Fruit fly (Drosophila melanogaster): ENCODE results near the gene CG5860.

Gene CG5860

DNA sequence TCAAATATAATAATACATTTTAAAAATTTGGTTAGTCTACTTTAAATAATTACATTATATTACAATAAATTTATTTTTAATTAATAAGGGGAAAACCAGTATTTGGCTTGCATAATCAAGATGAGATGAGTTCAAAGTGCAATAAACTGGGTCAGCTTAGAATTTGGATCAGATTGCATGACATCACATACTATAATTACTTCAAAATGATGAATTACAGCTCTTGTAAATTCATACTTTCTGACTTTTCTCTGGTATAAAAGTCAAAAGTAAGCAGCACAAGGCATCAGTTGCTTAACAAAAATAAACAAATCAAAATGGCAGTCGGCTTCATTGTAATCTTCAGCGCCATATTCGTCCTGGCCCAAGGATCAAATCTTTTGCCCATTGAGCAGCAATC is 7.7 kb downstream of the CG5860 start, which contains the start of gene CG33333 (continued):
- no peak for TF ChIP-seq D19B (GFP tag; optimal IDR thresholded peaks at IDR 0.05)
- TF ChIP-seq lov (optimal IDR thresholded peaks at IDR 0.05), result no peak
- TF ChIP-seq lov (GFP tag; IDR thresholded peaks at IDR 0.05), result no peak
- no peak for TF ChIP-seq CG8388 (GFP tag; optimal IDR thresholded peaks at IDR 0.05)

DNA sequence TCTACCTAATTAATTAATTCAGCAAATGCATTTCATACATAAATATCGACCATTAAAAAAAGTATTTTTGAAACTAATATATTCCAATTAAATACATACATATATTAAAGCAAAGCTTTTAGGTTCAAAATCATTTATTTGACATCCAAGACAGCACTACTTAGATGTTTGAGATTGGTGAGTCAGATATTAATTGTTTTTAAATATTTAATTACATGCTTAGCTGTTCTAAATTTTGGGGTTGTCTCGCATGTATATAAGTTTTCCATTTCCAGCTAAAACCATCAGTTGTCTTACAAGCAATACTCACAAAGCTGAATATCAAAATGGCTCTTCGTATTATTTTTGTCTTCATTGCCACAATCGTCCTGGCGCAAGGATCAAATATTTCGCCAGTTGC is 9.0 kb downstream of the CG5860 start, which contains the start of gene CG42834:
CG42834 (plus strand) TSS at position 301 of the 400 bp plus-strand sequence.
- no peak for TF ChIP-seq sens (GFP tag)
- no peak for TF ChIP-seq CG2875 (GFP tag; optimal IDR thresholded peaks at IDR 0.05)
- no peak for TF ChIP-seq cad (GFP tag; optimal IDR thresholded peaks at IDR 0.05)
- no peak for TF ChIP-seq onecut (GFP tag; IDR thresholded peaks at IDR 0.05)
- no peak for TF ChIP-seq Lhr (GFP tag; optimal IDR thresholded peaks at IDR 0.05)
- no peak for TF ChIP-seq CG9932 (GFP tag; IDR thresholded peaks at IDR 0.05)

DNA sequence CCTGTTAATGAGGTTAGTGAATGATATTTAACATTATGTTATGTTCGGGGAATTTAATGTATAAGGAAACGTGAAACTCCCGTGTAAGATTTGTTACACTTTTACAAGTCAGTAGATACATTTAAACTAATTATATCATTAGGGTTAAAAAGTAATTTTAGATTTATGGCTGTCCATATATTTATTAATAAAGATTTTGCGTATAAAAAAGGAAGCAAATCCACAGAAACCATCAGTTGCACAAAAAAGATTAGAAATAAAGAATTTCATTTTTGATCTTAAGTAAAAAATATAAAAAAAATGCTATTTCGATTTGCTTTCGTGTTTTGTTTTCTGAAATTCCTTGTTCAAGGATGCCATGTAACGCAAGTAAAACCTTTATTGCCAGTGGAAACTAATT is 10.9 kb downstream of the CG5860 start, which contains the start of gene CG42835:
CG42835 (plus strand) TSS at position 301 of the 400 bp plus-strand sequence.
- no peak for TF ChIP-seq CG4730 (GFP tag; IDR thresholded peaks at IDR 0.05)
- TF ChIP-seq mld (GFP tag; IDR thresholded peaks at IDR 0.05; ENCODE audit: partially characterized antibody), result no peak
- TF ChIP-seq Dek (tag; optimal IDR thresholded peaks at IDR 0.05), result no peak
- no peak for TF ChIP-seq CG4707 (GFP tag; optimal IDR thresholded peaks at IDR 0.05)
- no peak for TF ChIP-seq CG8765 (GFP tag; IDR thresholded peaks at IDR 0.05)
- TF ChIP-seq CG43689 (GFP tag; IDR thresholded peaks at IDR 0.05), result no peak
- no peak for TF ChIP-seq ase (GFP tag; IDR thresholded peaks at IDR 0.05)
- no peak for TF ChIP-seq CG16779 (GFP tag; IDR thresholded peaks at IDR 0.05)
- TF ChIP-seq CG12769 (tag; optimal IDR thresholded peaks at IDR 0.05), result no peak
- TF ChIP-seq CG1832 (GFP tag; optimal IDR thresholded peaks at IDR 0.05), result no peak
- TF ChIP-seq dimm (GFP tag; IDR thresholded peaks at IDR 0.05), result no peak
- TF ChIP-seq seq (GFP tag; IDR thresholded peaks at IDR 0.05), result no peak
- no peak for TF ChIP-seq trh (GFP tag; optimal IDR thresholded peaks at IDR 0.05)

DNA sequence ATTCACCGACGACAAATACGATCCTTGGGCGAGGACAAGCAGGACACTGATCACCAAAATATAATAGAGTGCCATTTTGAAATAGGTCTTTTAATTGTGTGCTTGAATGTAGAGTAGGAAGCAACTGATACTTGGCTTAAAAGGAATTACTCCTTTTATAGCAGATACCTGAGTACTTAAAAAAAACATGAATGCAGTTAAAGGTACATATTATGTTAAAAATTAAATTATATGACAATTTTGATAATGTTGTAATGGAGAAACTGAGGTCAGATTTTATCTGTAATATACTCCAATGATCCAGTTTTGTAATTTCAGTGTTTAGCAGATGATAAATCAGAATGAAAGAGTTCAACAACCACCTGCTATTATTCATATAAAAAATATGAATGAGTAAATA is 12.7 kb downstream of the CG5860 start, which contains the start of gene CG14332:
CG14332 (minus strand) TSS at position 101 of the 400 bp plus-strand sequence.
- no peak for TF ChIP-seq fru (optimal IDR thresholded peaks at IDR 0.05)
- no peak for TF ChIP-seq CG10366 (GFP tag; IDR thresholded peaks at IDR 0.05)
- TF ChIP-seq run (tag; optimal IDR thresholded peaks at IDR 0.05), result no peak
- TF ChIP-seq Mes4 (GFP tag; optimal IDR thresholded peaks at IDR 0.05), result no peak
- no peak for TF ChIP-seq chif (GFP tag; optimal IDR thresholded peaks at IDR 0.05)
- TF ChIP-seq CG6854 (GFP tag; optimal IDR thresholded peaks at IDR 0.05), result no peak
- no peak for TF ChIP-seq hth (optimal IDR thresholded peaks at IDR 0.05)
- TF ChIP-seq CG12071 (GFP tag; optimal IDR thresholded peaks at IDR 0.05), result no peak
- TF ChIP-seq Xbp1 (GFP tag; optimal IDR thresholded peaks at IDR 0.05), result no peak
- TF ChIP-seq Atf6 (GFP tag; IDR thresholded peaks at IDR 0.05), result no peak
- TF ChIP-seq chinmo (GFP tag; IDR thresholded peaks at IDR 0.05; ENCODE audit: partially characterized antibody), result no peak
- no peak for TF ChIP-seq CG31224 (GFP tag; IDR thresholded peaks at IDR 0.05)
- no peak for TF ChIP-seq CG16815 (GFP tag; optimal IDR thresholded peaks at IDR 0.05)
- TF ChIP-seq Dek (tag; optimal IDR thresholded peaks at IDR 0.05), result no peak
- no peak for TF ChIP-seq Abd-B (GFP tag; optimal IDR thresholded peaks at IDR 0.05)
- no peak for TF ChIP-seq hbn (GFP tag; IDR thresholded peaks at IDR 0.05; ENCODE audit: partially characterized antibody)
- TF ChIP-seq Usf (GFP tag; optimal IDR thresholded peaks at IDR 0.05), result no peak

Measured in whole organism, embryonic.